Worm (Caenorhabditis elegans) whole organism, late embryonic: ENCODE measurements around the gene sru-39.

ENCODE experiments used
- F13H6.1 ChIP-seq: sonication (generic microtip); optimal IDR thresholded peaks from 2 replicates; lab custom pipeline; 2016; ENCODE audit warnings: missing genetic modification characterization, missing compliant biosample characterization
- K02D7.2 ChIP-seq: sonication (generic microtip); optimal IDR thresholded peaks from 2 replicates; lab custom pipeline; 2017; ENCODE audit warnings: mild to moderate bottlenecking, missing genetic modification characterization, missing compliant biosample characterization
- Y22D7AL.16 ChIP-seq: sonication (generic microtip); optimal IDR thresholded peaks from 2 replicates; lab custom pipeline; 2016; ENCODE audit warnings: missing genetic modification characterization, missing compliant biosample characterization
- ref-2 ChIP-seq: sonication (generic microtip); optimal IDR thresholded peaks from 2 replicates; lab custom pipeline; 2016; ENCODE audit warnings: missing genetic modification characterization, missing compliant biosample characterization

DNA sequence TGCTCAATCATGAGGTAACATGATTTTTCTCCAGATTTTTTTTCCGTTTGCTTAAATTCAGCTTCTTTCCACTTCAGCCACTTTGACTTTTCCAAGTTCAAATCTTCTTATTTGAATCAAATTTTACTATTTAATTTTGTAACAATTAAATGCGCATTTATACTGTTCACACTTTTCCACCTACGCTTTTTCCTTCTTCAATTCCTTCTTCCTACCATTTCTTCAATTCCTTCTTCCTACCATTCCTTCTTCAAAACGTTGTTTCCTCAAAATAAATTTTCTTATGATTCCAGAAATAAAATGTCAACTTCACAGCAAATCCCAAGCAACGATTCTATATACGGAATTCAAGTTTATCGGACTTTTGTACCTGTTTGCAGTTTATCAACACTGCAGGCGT is 13.1 kb downstream of the sru-39 start, which contains the start of gene sru-31:
- TF ChIP-seq Y22D7AL.16 (tag; lab: Kevin White, UChicago) (no peak), F13H6.1 (tag; lab: Kevin White, UChicago) (no peak), ref-2 (no peak), K02D7.2 (tag; lab: Kevin White, UChicago) (no peak)
